Worm (Caenorhabditis elegans): Measurements from ENCODE around the gene cap-1.
A peak's percentile ranks its signal among the peaks of the same experiment; 100 is the strongest.

cap-1 gene

DNA sequence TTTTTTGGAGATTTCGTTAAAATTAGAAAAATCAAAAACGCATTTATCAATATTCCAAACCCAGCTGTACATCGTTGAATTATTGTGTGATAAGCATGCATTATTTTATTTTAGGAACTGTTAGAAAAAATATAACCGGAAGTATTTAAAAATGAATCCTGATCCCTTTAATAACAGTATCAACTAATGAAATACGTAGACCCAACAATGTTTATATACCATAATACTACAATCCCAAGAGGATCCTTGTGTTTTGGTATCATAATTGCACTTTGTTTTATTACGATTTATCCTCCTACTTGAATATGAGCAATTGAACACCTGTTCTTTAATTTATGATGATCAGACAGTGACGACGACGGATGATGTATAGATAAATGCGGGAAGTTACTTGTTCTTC is 43.3 kb downstream of the cap-1 start, which contains the start of gene str-249:
Gene str-249 (minus strand): TSS at position 101 of the 400 bp plus-strand sequence.
- TF ChIP-seq mab-9 (GFP tag; IDR thresholded peaks at IDR 0.05) (no peak), grh-1 (GFP tag; IDR thresholded peaks at IDR 0.05) (no peak), nhr-19 (GFP tag; conservative IDR thresholded peaks at IDR 0.05) (no peak), jun-1 (tag; optimal IDR thresholded peaks at IDR 0.05) (no peak), vab-15 (tag; optimal IDR thresholded peaks at IDR 0.05) (no peak), C34B4.2 (tag; optimal IDR thresholded peaks at IDR 0.05) (no peak), pag-3 (tag; optimal IDR thresholded peaks at IDR 0.05; ENCODE audit: borderline replicate concordance, insufficient read depth) (no peak)

DNA sequence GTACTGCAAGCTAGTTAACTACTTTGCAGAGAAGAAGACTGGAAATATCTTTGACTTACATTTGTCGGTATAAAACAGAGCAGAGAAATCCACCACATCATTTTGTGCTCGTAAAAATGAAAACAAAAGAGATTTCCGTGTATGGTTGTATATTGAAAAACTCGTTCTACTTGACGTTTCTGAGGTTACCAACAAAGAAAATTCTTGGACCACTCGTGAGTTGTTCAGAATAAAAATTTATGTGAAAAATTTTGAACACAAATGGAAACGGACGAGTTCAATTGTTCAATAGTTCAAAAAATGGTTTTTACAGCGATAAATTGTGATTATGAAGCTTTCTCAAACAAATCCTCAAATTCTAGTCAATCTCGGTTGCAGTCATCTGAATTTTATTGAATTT is 45.4 kb downstream of the cap-1 start, which contains the start of gene clec-179:
Gene clec-179 (minus strand): TSS at position 101 of the 400 bp plus-strand sequence.
- TF ChIP-seq tlp-1 (tag; optimal IDR thresholded peaks at IDR 0.05) = no peak
- no peak for TF ChIP-seq hlh-4 (tag; optimal IDR thresholded peaks at IDR 0.05)
- TF ChIP-seq C16A3.4 (tag; optimal IDR thresholded peaks at IDR 0.05) = no peak
- no peak for TF ChIP-seq lin-39 (tag; optimal IDR thresholded peaks at IDR 0.05)
- no peak for TF ChIP-seq nhr-71 (tag; optimal IDR thresholded peaks at IDR 0.05)
- no peak for TF ChIP-seq nhr-47 (tag; optimal IDR thresholded peaks at IDR 0.05)
- TF ChIP-seq grh-1 (GFP tag; IDR thresholded peaks at IDR 0.05) = no peak
- no peak for TF ChIP-seq nhr-20 (tag; optimal IDR thresholded peaks at IDR 0.05)
- no peak for TF ChIP-seq snpc-4 (tag; optimal IDR thresholded peaks at IDR 0.05)
- no peak for TF ChIP-seq mab-9 (GFP tag; IDR thresholded peaks at IDR 0.05)
- no peak for TF ChIP-seq lin-14 (GFP tag; optimal IDR thresholded peaks at IDR 0.05)
- no peak for TF ChIP-seq unc-130 (tag; optimal IDR thresholded peaks at IDR 0.05)
- TF ChIP-seq egl-27 (tag; optimal IDR thresholded peaks at IDR 0.05) = no peak
- TF ChIP-seq nhr-76 (tag; optimal IDR thresholded peaks at IDR 0.05) = no peak
- no peak for TF ChIP-seq lsy-2 (tag; optimal IDR thresholded peaks at IDR 0.05)
- TF ChIP-seq lir-3 (tag; optimal IDR thresholded peaks at IDR 0.05; ENCODE audit: poor library complexity) = no peak

DNA sequence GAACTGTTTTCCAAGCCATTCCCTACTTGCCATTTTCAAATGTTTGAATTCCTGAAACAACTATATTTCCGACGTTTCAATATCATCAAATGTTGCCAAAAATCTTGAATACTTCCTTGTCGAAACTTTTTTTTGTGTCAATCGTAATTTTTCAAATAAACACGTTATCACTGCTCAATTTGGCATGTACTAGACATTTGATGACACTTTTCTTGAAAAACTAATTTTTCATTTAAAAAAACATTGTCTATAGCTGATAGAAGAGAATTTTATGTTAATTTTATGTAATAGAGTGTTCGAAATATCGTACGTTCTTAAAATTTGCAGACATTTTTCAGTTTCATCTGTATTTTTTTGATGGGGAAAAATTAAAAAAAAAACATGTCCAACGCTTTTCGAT is 47.2 kb downstream of the cap-1 start:
- no peak for TF ChIP-seq hpl-2 (GFP tag; optimal IDR thresholded peaks at IDR 0.05)
- no peak for TF ChIP-seq nhr-12 (tag; optimal IDR thresholded peaks at IDR 0.05)
- no peak for TF ChIP-seq sptf-1 (tag; optimal IDR thresholded peaks at IDR 0.05)
- no peak for TF ChIP-seq fkh-8 (tag; optimal IDR thresholded peaks at IDR 0.05)
- no peak for TF ChIP-seq efl-1 (optimal IDR thresholded peaks at IDR 0.05)
- TF ChIP-seq efl-1 (GFP tag; optimal IDR thresholded peaks at IDR 0.05 in 1 of 2) = no peak
- TF ChIP-seq ces-1 (GFP tag; optimal IDR thresholded peaks at IDR 0.05) = no peak
- TF ChIP-seq mep-1 (tag; optimal IDR thresholded peaks at IDR 0.05) = no peak
- no peak for TF ChIP-seq irx-1 (tag; optimal IDR thresholded peaks at IDR 0.05)
- no peak for TF ChIP-seq lin-35 (GFP tag; optimal IDR thresholded peaks at IDR 0.05)
- no peak for TF ChIP-seq lin-15B (tag; optimal IDR thresholded peaks at IDR 0.05)
- no peak for TF ChIP-seq zip-4 (GFP tag; optimal IDR thresholded peaks at IDR 0.05)
- no peak for TF ChIP-seq mef-2 (tag; optimal IDR thresholded peaks at IDR 0.05)
- no peak for TF ChIP-seq C16A3.4 (tag; optimal IDR thresholded peaks at IDR 0.05)
- no peak for TF ChIP-seq ceh-8 (GFP tag; optimal IDR thresholded peaks at IDR 0.05)
- no peak for TF ChIP-seq unc-130 (tag; optimal IDR thresholded peaks at IDR 0.05)
- TF ChIP-seq nhr-77 (tag; optimal IDR thresholded peaks at IDR 0.05) = no peak
- TF ChIP-seq dpl-1 (GFP tag; optimal IDR thresholded peaks at IDR 0.05) = no peak
- TF ChIP-seq egl-27 (tag; optimal IDR thresholded peaks at IDR 0.05) = no peak
- no peak for TF ChIP-seq tbx-2 (tag; optimal IDR thresholded peaks at IDR 0.05)

DNA sequence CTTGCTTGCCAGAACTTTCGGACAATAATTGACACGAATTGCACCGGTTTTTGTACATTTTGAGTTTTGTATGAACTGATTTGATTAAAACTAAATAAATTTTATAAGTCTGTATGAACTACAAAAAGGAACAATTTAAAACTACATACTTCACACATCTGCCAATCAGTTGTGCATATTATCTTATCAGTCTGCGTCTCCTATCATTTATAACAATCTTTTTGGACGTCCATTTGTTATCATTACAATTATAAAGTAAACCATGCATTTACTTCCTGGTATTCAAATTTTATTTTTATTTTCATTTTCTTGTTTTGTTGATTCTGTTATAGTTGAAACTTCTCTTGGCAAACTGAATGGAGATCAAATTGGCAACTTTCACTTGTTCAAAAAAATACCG is 49.7 kb downstream of the cap-1 start, which contains the start of gene cest-10:
Gene cest-10 (plus strand): TSS at position 254 of the 400 bp plus-strand sequence.
- no peak for TF ChIP-seq grh-1 (GFP tag; IDR thresholded peaks at IDR 0.05)
- no peak for TF ChIP-seq ceh-90 (tag; optimal IDR thresholded peaks at IDR 0.05)
- peak; percentile 74 for TF ChIP-seq elt-2 (tag; optimal IDR thresholded peaks at IDR 0.05)
- TF ChIP-seq tlp-1 (tag; optimal IDR thresholded peaks at IDR 0.05) = peak; percentile 32
- peak; percentile 13 for TF ChIP-seq jun-1 (tag; optimal IDR thresholded peaks at IDR 0.05)
- TF ChIP-seq efl-1 (optimal IDR thresholded peaks at IDR 0.05) = no peak
- peak in 1 of 2 experiments; percentile 50 for TF ChIP-seq efl-1 (GFP tag; optimal IDR thresholded peaks at IDR 0.05 in 1 of 2)
- no peak for TF ChIP-seq xbp-1 (tag; optimal IDR thresholded peaks at IDR 0.05)
- TF ChIP-seq skn-1 (tag; optimal IDR thresholded peaks at IDR 0.05) = no peak
- no peak for TF ChIP-seq nhr-85 (tag)

Measured in whole organism, L1 larva.